Worm (Caenorhabditis elegans) whole organism, L3 larva: Measurements from ENCODE around the gene tin-10.

Experiments
- ZK546.5 ChIP-seq: sonication (generic microtip); optimal IDR thresholded peaks from 2 replicates; lab custom pipeline; 2017; ENCODE audit warnings: missing biosample characterization, missing genetic modification characterization
- ama-1 ChIP-seq: fragments of 150-350 bp; optimal IDR thresholded peaks from 2 replicates; lab custom pipeline; 2018
- egl-5 ChIP-seq: fragments of 150-350 bp; optimal IDR thresholded peaks from 2 replicates; lab custom pipeline; 2017; ENCODE audit warnings: missing biosample characterization, missing genetic modification reagents, missing genetic modification characterization, inconsistent platforms
- elt-1 ChIP-seq: fragments of 150-350 bp; optimal IDR thresholded peaks from 2 replicates; lab custom pipeline; 2014; ENCODE audit warnings: missing biosample characterization, missing genetic modification characterization
- lsy-12 ChIP-seq: sonication (generic microtip); optimal IDR thresholded peaks from 2 replicates; lab custom pipeline; 2016; ENCODE audit warnings: mild to moderate bottlenecking, missing genetic modification characterization, missing compliant biosample characterization
- nfya-1 ChIP-seq: sonication (generic microtip); optimal IDR thresholded peaks from 2 replicates; lab custom pipeline; 2017; ENCODE audit warnings: missing genetic modification characterization, mild to moderate bottlenecking, missing compliant biosample characterization, antibody characterized with exemption, moderate library complexity; ENCODE audit not compliant: insufficient read depth
- nhr-23 ChIP-seq: fragments of 150-350 bp; optimal IDR thresholded peaks from 2 replicates; lab custom pipeline; 2014; ENCODE audit warnings: missing biosample characterization, missing genetic modification reagents, missing genetic modification characterization
- nhr-237 ChIP-seq: fragments of 150-350 bp; optimal IDR thresholded peaks from 2 replicates; lab custom pipeline; 2014; ENCODE audit warnings: missing biosample characterization, missing genetic modification characterization
- nhr-67 ChIP-seq: fragments of 150-350 bp; optimal IDR thresholded peaks from 2 replicates; lab custom pipeline; 2014; ENCODE audit warnings: missing biosample characterization, missing genetic modification characterization

DNA sequence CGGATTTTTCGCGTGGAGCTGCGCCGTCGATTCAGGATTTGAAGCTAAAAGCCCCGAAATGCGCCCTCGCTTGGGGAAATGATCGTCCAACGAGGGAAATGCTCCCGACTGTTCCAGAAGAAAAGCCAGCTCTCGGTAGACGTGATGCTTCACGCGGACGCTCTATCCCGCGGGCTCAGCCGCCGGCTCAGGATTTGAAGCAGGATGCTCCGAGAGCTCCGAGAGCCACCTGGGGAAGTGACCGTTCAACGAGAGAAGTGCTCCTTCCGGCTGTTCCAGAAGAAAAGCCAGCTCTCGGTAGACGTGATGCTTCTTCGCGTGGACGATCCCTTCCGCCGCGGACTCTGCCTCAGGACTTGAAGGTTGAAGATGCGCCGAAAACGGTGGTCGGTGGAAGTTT lies 8.2 kb upstream of the tin-10 start:
- TF ChIP-seq nhr-23 (tag; lab: Kevin White, UChicago) (no peak), nhr-237 (tag; lab: Kevin White, UChicago) (no peak), nfya-1 (tag; lab: Kevin White, UChicago) (no peak), nhr-67 (no peak), egl-5 (tag; lab: Kevin White, UChicago) (no peak), elt-1 (no peak), ZK546.5 (tag; lab: Kevin White, UChicago) (no peak), lsy-12 (tag; lab: Kevin White, UChicago) (no peak), ama-1 (no peak)
